Worm (Caenorhabditis elegans) whole organism, midembryonic: ENCODE results near the gene ppm-2.

Experiments
- T22C8.4 ChIP-seq: fragments of 200-800 bp; sonication (Bioruptor generic); IDR thresholded peaks from 2 replicates; pipeline ENCODE4 v1.3.6; 2022; ENCODE audit warnings: missing genetic modification characterization, missing compliant biosample characterization
- cog-1 ChIP-seq: sonication (generic microtip); optimal IDR thresholded peaks from 2 replicates; lab custom pipeline; 2016; ENCODE audit warnings: missing genetic modification characterization, missing compliant biosample characterization
- flt-1 ChIP-seq: fragments of 200-800 bp; sonication (Bioruptor generic); IDR thresholded peaks from 2 replicates; pipeline ENCODE4 v1.3.6; 2022; ENCODE audit warnings: missing genetic modification characterization, missing compliant biosample characterization
- klf-2 ChIP-seq: fragments of 200-800 bp; sonication (Bioruptor generic); conservative IDR thresholded peaks from 2 replicates; pipeline ENCODE4 v1.3.6; 2022; ENCODE audit warnings: missing genetic modification reagents, missing genetic modification characterization, missing compliant biosample characterization
- med-1 ChIP-seq: sonication (generic microtip); optimal IDR thresholded peaks from 2 replicates; lab custom pipeline; 2017; ENCODE audit warnings: missing genetic modification characterization, mild to moderate bottlenecking, missing compliant biosample characterization, antibody characterized with exemption, missing genetic modification reagents; ENCODE audit not compliant: insufficient read depth
- ref-1 ChIP-seq: fragments of 200-800 bp; sonication (Bioruptor generic); conservative IDR thresholded peaks from 2 replicates; pipeline ENCODE4 v1.3.6; 2022; ENCODE audit warnings: missing genetic modification reagents, missing genetic modification characterization, missing compliant biosample characterization
- tab-1 ChIP-seq: fragments of 200-800 bp; sonication (Bioruptor generic); IDR thresholded peaks from 2 replicates; pipeline ENCODE4 v1.3.6; 2022; ENCODE audit warnings: missing genetic modification characterization, missing compliant biosample characterization
- ztf-23 ChIP-seq: fragments of 200-800 bp; sonication (Bioruptor generic); IDR thresholded peaks from 2 replicates; pipeline ENCODE4 v1.3.6; 2022; ENCODE audit warnings: missing genetic modification reagents, missing genetic modification characterization, missing compliant biosample characterization
- ztf-29 ChIP-seq: fragments of 200-800 bp; sonication (Bioruptor generic); IDR thresholded peaks from 2 replicates; pipeline ENCODE4 v1.3.6; 2022; ENCODE audit warnings: missing genetic modification reagents, missing genetic modification characterization, missing compliant biosample characterization

ppm-2 gene

DNA sequence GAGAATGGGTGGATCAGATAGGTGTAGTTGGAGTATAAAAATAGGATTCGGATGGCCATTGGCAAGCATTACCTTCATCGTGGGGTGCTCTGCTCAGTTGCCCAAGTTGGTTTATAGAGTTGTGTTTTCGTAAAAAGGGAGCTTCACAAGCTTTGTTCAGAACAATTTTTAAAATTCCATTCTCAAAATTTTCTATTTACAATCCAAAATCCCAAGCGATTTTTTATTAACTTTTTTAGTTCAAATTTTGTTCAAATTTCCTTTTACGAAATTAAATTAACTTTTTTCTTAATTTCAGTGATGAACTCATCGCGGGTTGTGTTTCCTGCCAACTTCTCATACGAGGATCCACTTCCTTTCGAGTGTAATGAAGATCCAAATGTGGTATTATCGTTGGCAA, 27.2 kb downstream of the ppm-2 start, which contains the start of gene srg-10:
TSS of gene srg-10 (plus strand) at position 301 of the 400 bp plus-strand sequence.
- TF ChIP-seq klf-2 (GFP tag; lab: Robert Waterston, UW) (no peak), ztf-23 (GFP tag; lab: Robert Waterston, UW) (no peak), cog-1 (tag; lab: Kevin White, UChicago) (no peak), flt-1 (GFP tag; lab: Robert Waterston, UW) (no peak)

DNA sequence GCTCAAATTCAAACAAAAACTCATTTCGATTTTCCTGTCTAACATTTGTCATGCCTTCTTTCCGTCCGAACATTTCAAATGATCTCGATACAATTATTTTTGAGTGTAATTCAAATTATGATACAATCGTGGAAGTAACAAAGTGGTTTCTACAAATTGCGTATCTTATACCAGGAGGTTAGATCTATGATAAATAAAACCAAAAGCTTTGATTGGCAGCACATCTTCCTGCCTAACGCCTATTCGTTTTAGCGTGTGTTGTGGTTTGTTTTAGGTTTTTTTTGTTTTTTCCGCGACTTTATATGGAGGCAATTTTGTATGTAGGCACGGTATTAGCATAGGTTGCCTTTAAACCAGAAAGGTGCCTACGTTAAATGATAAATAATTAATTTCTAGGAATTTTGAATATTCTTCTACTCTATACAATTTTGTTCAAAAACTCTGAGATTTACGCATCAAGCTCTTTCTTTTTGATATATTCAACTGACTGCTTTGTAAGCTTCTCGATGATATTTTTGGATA, 29.7 kb downstream of the ppm-2 start, which contains the start of gene srg-11:
TSS of gene srg-11 (plus strand) at position 51 of the 522 bp plus-strand sequence.
- TF ChIP-seq ztf-23 (GFP tag; lab: Robert Waterston, UW) (no peak), ref-1 (GFP tag; lab: Robert Waterston, UW) (no peak), klf-2 (GFP tag; lab: Robert Waterston, UW) (no peak), flt-1 (GFP tag; lab: Robert Waterston, UW) (no peak), T22C8.4 (GFP tag; lab: Robert Waterston, UW) (no peak), ztf-29 (GFP tag; lab: Robert Waterston, UW) (no peak), med-1 (no peak), tab-1 (GFP tag; lab: Robert Waterston, UW) (no peak)

DNA sequence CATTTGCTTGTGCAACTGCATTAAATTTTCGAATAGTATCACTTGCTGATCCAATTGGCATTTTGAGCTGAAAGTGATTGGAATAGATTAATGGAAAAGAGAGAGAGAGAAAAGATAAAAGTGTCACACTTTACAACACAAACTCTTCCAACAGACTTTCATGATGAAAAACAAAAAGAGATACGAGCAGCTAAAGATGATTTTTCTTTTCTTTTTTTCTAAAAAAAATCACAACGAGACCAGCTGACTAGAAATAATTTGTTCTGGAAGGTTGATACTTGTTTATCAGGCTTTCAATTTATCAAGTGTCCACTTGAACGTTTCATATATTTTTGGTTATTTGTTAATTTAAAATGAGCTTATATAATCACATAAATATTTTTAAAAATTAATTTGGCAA, 36.8 kb downstream of the ppm-2 start:
- TF ChIP-seq ztf-29 (GFP tag; lab: Robert Waterston, UW) (no peak), cog-1 (tag; lab: Kevin White, UChicago) (no peak), flt-1 (GFP tag; lab: Robert Waterston, UW) (no peak), T22C8.4 (GFP tag; lab: Robert Waterston, UW) (no peak), ztf-23 (GFP tag; lab: Robert Waterston, UW) (no peak), med-1 (no peak), tab-1 (GFP tag; lab: Robert Waterston, UW) (no peak), klf-2 (GFP tag; lab: Robert Waterston, UW) (no peak), ref-1 (GFP tag; lab: Robert Waterston, UW) (no peak)

DNA sequence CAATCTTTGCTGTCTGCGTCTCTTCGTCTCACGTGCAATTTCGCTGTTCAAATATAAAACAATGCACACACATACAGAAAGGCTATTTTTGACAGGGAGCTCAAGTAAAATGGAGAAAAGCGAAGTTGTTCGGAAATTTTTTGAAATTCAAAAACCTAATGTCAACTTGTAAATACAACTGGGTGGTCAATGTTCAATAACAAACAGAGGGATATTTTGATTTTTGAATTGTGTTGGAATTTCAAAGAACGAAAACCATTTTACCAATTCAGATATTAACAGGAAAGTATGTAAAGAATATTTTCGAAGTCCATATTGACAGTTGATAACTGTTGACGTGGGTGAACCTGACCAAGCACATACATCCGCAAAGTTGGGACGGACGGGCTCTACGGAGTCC, 38.1 kb downstream of the ppm-2 start, which contains the start of gene tag-243:
TSS of gene tag-243 (minus strand) at position 101 of the 400 bp plus-strand sequence.
- TF ChIP-seq klf-2 (GFP tag; lab: Robert Waterston, UW) (0 out of 2 replicates have a peak, but pooled peaks have one; percentile 24), ztf-23 (GFP tag; lab: Robert Waterston, UW) (no peak), T22C8.4 (GFP tag; lab: Robert Waterston, UW) (no peak), cog-1 (tag; lab: Kevin White, UChicago) (no peak)

DNA sequence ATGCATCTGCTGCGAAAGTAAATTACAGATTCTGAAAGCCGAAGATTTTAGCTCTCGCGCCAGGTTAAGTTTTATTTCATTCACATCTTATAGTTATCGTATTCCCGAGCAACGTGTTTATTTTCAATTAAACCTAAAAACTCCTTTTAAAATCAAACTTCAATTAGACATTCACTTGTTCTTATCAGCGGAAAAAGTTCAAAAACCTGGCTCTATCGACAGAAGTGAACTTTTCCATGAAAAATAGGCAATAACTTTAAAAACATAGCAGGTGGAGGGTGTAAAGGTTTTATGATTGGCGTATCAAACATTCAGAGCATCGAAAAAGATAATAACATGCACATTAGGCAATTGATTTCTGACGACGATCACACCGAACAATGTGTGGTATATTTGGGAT, 38.7 kb downstream of the ppm-2 start, which contains the start of gene ppat-1:
TSS of gene ppat-1 (plus strand) at position 316 of the 400 bp plus-strand sequence.
- TF ChIP-seq ref-1 (GFP tag; lab: Robert Waterston, UW): no peak
- TF ChIP-seq T22C8.4 (GFP tag; lab: Robert Waterston, UW): no peak
- TF ChIP-seq med-1: no peak
- TF ChIP-seq flt-1 (GFP tag; lab: Robert Waterston, UW): no peak
- TF ChIP-seq ztf-23 (GFP tag; lab: Robert Waterston, UW): no peak
- no peak for TF ChIP-seq ztf-29 (GFP tag; lab: Robert Waterston, UW)
- no peak for TF ChIP-seq cog-1 (tag; lab: Kevin White, UChicago)
- TF ChIP-seq klf-2 (GFP tag; lab: Robert Waterston, UW): no peak
- no peak for TF ChIP-seq tab-1 (GFP tag; lab: Robert Waterston, UW)

DNA sequence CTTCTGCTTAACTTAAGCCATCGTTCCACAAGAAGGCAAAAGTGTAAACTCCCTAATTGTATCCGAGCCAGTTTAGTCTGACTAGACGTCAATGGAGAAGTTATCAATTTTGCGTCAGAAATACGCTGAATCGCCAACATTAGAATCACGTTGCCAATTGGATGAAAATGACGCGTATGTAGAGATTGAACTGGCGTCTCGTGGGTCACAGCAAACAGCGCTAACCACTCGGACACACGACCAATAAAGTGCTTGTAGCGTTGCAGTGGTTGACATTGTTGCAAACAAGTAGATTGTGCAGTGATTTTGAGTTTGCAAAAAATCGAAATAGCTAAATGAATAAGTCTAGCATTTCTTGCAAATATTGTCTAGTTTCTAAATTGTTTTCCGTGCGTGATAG, 39.3 kb downstream of the ppm-2 start:
- peak; percentile 93 for TF ChIP-seq tab-1 (GFP tag; lab: Robert Waterston, UW)
- TF ChIP-seq klf-2 (GFP tag; lab: Robert Waterston, UW): 0 out of 2 replicates have a peak, but pooled peaks have one; percentile 53
- peak; percentile 81 for TF ChIP-seq T22C8.4 (GFP tag; lab: Robert Waterston, UW)
- peak; percentile 91 for TF ChIP-seq flt-1 (GFP tag; lab: Robert Waterston, UW)
- TF ChIP-seq cog-1 (tag; lab: Kevin White, UChicago): peak; percentile 55
- peak; percentile 89 for TF ChIP-seq ztf-23 (GFP tag; lab: Robert Waterston, UW)
- TF ChIP-seq med-1: peak; percentile 33
- TF ChIP-seq ztf-29 (GFP tag; lab: Robert Waterston, UW): peak; percentile 78; the same call in 1 of the 2 replicates
- TF ChIP-seq ref-1 (GFP tag; lab: Robert Waterston, UW): peak; percentile 73

DNA sequence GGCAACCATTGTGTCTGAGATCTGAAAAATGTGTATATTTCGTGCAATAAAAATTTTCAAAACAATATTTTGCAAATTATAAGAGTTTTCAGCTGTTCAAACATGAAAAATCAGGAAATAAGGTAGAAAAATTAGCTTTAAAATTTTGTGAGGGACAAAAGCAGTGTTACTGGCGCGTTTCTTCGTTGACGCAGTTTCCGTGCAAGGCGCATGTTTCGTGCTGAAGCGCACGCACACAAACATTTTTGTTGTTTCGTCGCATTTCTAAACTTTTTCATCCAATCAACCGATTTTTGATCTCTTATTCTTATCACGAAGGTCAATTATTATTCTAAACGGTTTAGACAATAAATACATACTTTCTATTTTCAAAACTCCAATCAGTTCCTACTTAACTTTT, 43.0 kb downstream of the ppm-2 start, which contains the start of gene nifk-1:
TSS of gene nifk-1 (minus strand) at position 27 of the 400 bp plus-strand sequence.
- TF ChIP-seq cog-1 (tag; lab: Kevin White, UChicago): no peak
- no peak for TF ChIP-seq med-1
- TF ChIP-seq flt-1 (GFP tag; lab: Robert Waterston, UW): no peak
- TF ChIP-seq ztf-23 (GFP tag; lab: Robert Waterston, UW): peak; percentile 50; the same call in 1 of the 2 replicates

DNA sequence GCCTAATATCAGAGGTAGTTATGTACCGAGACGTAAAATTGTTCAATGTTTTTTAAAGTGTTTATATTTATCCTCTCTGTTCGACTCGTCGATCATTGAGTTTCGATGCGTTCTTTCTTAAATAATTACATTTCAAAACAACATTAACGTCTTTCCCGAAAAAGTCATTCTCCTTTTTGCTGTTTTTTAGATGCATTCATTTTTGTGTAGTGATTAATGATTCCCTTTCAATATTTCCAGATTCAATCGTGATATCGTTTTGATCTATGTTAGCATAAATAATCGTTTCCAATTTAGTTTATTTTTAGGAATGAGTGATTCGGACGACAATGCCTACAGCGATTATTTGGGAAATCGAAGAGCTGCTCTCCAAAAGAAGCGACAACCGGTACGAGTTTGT, 43.4 kb downstream of the ppm-2 start, which contains the start of gene T04A8.8:
TSS of gene T04A8.8 (plus strand) at position 301 of the 400 bp plus-strand sequence.
- TF ChIP-seq T22C8.4 (GFP tag; lab: Robert Waterston, UW) (no peak), tab-1 (GFP tag; lab: Robert Waterston, UW) (no peak), klf-2 (GFP tag; lab: Robert Waterston, UW) (no peak), ztf-29 (GFP tag; lab: Robert Waterston, UW) (no peak), flt-1 (GFP tag; lab: Robert Waterston, UW) (no peak), ztf-23 (GFP tag; lab: Robert Waterston, UW) (no peak), med-1 (no peak), ref-1 (GFP tag; lab: Robert Waterston, UW) (no peak)

DNA sequence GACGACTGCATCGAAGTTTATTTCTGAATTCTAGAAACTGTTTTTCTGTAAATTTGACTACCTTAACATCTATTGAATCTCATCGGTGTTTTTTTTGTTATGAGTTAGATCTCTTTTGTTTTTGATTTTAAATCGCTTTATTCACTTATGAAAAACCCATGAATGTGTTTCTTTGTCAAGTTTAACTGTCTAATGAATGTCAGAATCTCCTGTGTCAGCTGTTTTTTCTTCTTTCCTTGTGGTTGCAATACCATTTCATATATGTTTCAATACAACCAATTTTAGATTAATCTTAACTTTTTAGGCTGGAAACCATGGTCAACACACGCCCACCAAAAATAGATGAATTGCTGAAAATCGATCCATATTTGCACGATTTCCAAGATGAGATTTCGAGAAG, 44.8 kb downstream of the ppm-2 start, which contains the start of gene T04A8.7:
TSS of gene T04A8.7 (plus strand) at position 301 of the 400 bp plus-strand sequence.
- TF ChIP-seq ref-1 (GFP tag; lab: Robert Waterston, UW) (no peak), klf-2 (GFP tag; lab: Robert Waterston, UW) (no peak), T22C8.4 (GFP tag; lab: Robert Waterston, UW) (no peak), ztf-29 (GFP tag; lab: Robert Waterston, UW) (no peak), tab-1 (GFP tag; lab: Robert Waterston, UW) (no peak), cog-1 (tag; lab: Kevin White, UChicago) (no peak), med-1 (no peak), ztf-23 (GFP tag; lab: Robert Waterston, UW) (no peak), flt-1 (GFP tag; lab: Robert Waterston, UW) (no peak)
